Worm (Caenorhabditis elegans): Measurements from ENCODE around the gene C36C9.11.

The C36C9.11 gene

DNA sequence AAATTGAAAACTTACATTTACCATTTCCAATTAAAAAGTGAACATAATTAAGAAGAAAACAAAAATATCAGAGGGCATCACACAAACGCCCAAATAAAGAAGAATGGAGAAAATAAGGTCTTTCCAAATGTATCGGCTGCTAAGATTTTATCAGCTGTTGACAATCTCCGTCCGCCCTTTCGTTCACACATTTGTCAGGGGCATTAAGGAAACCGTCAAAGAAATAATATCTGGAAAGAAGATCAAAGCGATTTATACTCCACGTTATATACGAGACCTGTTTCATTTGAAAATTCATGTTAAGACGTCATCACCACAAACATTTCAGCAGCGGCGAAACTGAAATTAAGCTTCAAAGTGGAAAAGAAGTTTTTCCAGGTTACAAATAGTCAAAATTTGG lies 25.4 kb downstream of the C36C9.11 start, which contains the start of gene fbxa-52:
Gene fbxa-52, minus strand, starts transcription at position 101 of the 400 bp plus-strand sequence.
- TF ChIP-seq hlh-15 (tag; optimal IDR thresholded peaks at IDR 0.05): no peak
- TF ChIP-seq hlh-30 (tag; optimal IDR thresholded peaks at IDR 0.05; ENCODE audit: insufficient read depth): no peak
- TF ChIP-seq nfya-1 (tag; optimal IDR thresholded peaks at IDR 0.05): no peak
- TF ChIP-seq unc-3 (GFP tag; conservative IDR thresholded peaks at IDR 0.05): no peak
- no peak for TF ChIP-seq unc-3 (tag; optimal IDR thresholded peaks at IDR 0.05)
- TF ChIP-seq sox-2 (GFP tag; IDR thresholded peaks at IDR 0.05): no peak
- TF ChIP-seq gmeb-2 (tag; optimal IDR thresholded peaks at IDR 0.05): no peak
- TF ChIP-seq ceh-18 (tag; optimal IDR thresholded peaks at IDR 0.05): no peak
- TF ChIP-seq elt-2 (tag; optimal IDR thresholded peaks at IDR 0.05): no peak
- TF ChIP-seq ceh-24 (tag; optimal IDR thresholded peaks at IDR 0.05): no peak
- TF ChIP-seq unc-55 (GFP tag; optimal IDR thresholded peaks at IDR 0.05): no peak
- no peak for TF ChIP-seq fax-1 (tag; optimal IDR thresholded peaks at IDR 0.05)
- no peak for TF ChIP-seq ztf-16 (tag; optimal IDR thresholded peaks at IDR 0.05)

DNA sequence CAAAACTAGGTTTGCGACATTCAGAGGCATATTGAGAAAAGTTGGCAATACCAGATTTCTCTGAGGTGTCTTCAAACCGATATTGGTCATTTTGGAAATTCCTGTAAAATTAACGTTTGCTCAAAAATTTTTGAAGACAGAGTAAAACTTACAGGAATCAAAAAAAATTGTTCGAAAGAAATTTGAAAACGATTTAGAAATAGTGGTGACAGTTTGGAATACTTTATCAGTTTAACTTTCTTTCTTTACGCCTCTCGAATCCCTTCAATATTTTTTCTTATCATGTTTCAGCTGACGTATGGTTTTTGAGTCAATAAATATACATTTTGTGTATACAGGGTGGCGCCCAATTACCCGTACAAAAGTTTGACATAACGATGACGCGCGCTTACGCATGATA lies 31.3 kb downstream of the C36C9.11 start, which contains the start of gene fbxa-53:
Gene fbxa-53, minus strand, starts transcription at position 101 of the 400 bp plus-strand sequence.
- TF ChIP-seq C08G9.2 (tag; optimal IDR thresholded peaks at IDR 0.05) (no peak), K02D7.2 (tag; optimal IDR thresholded peaks at IDR 0.05) (no peak), ceh-48 (tag; optimal IDR thresholded peaks at IDR 0.05) (no peak), hlh-8 (tag; optimal IDR thresholded peaks at IDR 0.05) (no peak), mec-3 (tag; optimal IDR thresholded peaks at IDR 0.05; ENCODE audit: borderline replicate concordance) (no peak), ahr-1 (tag; optimal IDR thresholded peaks at IDR 0.05) (no peak), pat-9 (tag; optimal IDR thresholded peaks at IDR 0.05) (no peak), ceh-2 (tag; optimal IDR thresholded peaks at IDR 0.05) (no peak), npax-4 (tag; optimal IDR thresholded peaks at IDR 0.05) (no peak)

DNA sequence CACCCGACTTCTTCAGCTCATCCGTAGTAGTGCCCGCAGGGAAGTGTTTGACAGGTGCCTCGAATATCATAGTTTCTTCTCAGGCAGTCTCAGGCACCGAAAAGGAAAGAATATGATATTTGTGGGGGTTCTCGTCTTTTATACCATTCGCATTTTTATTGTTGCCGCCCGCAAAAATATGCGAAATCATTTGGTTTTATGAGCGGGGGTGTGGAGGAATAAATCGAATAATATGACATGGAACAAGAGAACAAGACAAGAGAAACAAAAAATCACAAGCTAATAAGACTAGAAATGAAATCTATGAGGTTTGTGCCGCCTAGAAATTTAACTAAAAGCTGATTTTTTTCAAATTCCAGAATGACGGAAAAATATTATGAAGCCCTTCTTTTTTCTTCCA lies 33.2 kb downstream of the C36C9.11 start, which contains the start of gene F07G6.8:
Gene F07G6.8, minus strand, starts transcription at position 101 of the 400 bp plus-strand sequence.
- TF ChIP-seq pqm-1 (tag; optimal IDR thresholded peaks at IDR 0.05): no peak
- TF ChIP-seq npax-4 (tag; optimal IDR thresholded peaks at IDR 0.05): no peak
- no peak for TF ChIP-seq syd-9 (tag; optimal IDR thresholded peaks at IDR 0.05)
- no peak for TF ChIP-seq lin-11 (tag; optimal IDR thresholded peaks at IDR 0.05)
- no peak for TF ChIP-seq ceh-30 (tag; optimal IDR thresholded peaks at IDR 0.05)
- no peak for TF ChIP-seq hlh-15 (tag; optimal IDR thresholded peaks at IDR 0.05)
- no peak for TF ChIP-seq madf-2 (tag; optimal IDR thresholded peaks at IDR 0.05)
- TF ChIP-seq pros-1 (tag; optimal IDR thresholded peaks at IDR 0.05): no peak

DNA sequence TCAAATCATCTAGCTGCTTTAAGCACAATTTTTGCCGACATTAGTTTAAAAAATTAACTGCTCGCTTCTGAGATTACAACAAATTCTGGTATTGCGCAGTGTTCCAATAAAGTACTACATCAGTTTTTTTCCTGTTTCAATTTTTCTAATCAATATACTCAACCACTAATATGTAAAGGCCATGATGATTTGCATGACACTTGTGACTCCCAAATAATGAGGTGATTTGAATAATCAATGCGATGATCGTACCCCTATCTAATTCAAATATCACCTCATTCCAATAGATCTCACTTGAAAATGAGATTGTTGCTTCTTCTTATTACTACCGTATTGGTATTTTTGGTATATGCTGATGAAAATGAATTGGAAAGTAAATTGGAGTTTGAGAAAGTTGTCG lies 39.9 kb downstream of the C36C9.11 start, which contains the start of gene F07G6.2:
Gene F07G6.2, plus strand, starts transcription at position 301 of the 400 bp plus-strand sequence.
- no peak for TF ChIP-seq sox-2 (GFP tag; IDR thresholded peaks at IDR 0.05)
- no peak for TF ChIP-seq elt-4 (tag; optimal IDR thresholded peaks at IDR 0.05)
- no peak for TF ChIP-seq pros-1 (tag; optimal IDR thresholded peaks at IDR 0.05)
- no peak for TF ChIP-seq fkh-6 (tag; optimal IDR thresholded peaks at IDR 0.05)
- no peak for TF ChIP-seq ceh-45 (GFP tag; IDR thresholded peaks at IDR 0.05)
- no peak for TF ChIP-seq unc-3 (GFP tag; conservative IDR thresholded peaks at IDR 0.05)
- no peak for TF ChIP-seq unc-3 (tag; optimal IDR thresholded peaks at IDR 0.05)
- TF ChIP-seq nfya-1 (tag; optimal IDR thresholded peaks at IDR 0.05): no peak
- TF ChIP-seq syd-9 (tag; optimal IDR thresholded peaks at IDR 0.05): no peak
- no peak for TF ChIP-seq madf-2 (tag; optimal IDR thresholded peaks at IDR 0.05)

DNA sequence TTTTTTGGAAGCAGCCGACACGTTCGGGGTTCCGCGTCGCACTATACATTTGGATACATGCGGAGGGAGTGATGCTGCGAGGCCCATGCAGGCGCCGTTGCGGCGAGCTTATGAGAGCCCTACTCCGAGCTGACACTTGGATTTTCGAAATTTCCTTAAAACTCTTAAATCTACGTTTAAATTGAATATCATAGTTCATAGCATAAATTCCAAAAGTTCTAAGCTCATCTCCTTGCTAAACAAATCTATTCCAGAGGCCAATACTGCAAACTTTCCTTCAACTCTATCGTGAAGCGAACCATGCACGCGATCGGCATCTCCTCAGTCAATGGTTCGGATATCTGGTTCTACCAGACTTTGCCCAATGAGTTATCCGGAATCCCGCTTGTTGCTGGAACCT lies 42.4 kb downstream of the C36C9.11 start, which contains the start of gene dgn-3:
Gene dgn-3, plus strand, starts transcription at position 301 of the 400 bp plus-strand sequence.
- TF ChIP-seq pat-9 (tag; optimal IDR thresholded peaks at IDR 0.05) (no peak), che-1 (tag; optimal IDR thresholded peaks at IDR 0.05) (no peak), unc-86 (tag; optimal IDR thresholded peaks at IDR 0.05) (no peak), sox-2 (GFP tag; IDR thresholded peaks at IDR 0.05) (no peak), dmd-4 (tag; optimal IDR thresholded peaks at IDR 0.05; ENCODE audit: borderline replicate concordance) (no peak), ceh-14 (tag; optimal IDR thresholded peaks at IDR 0.05) (no peak), eyg-1 (tag; optimal IDR thresholded peaks at IDR 0.05) (no peak)

Data from whole organism, late embryonic.